Worm (Caenorhabditis elegans) whole organism, young adult: ENCODE data around the gene ect-2.

Experiments used
- F10E7.11 ChIP-seq: sonication (generic microtip); optimal IDR thresholded peaks from 2 replicates; lab custom pipeline; 2017; ENCODE audit warnings: mild to moderate bottlenecking, missing genetic modification characterization, moderate library complexity, missing compliant biosample characterization
- F49E8.2 ChIP-seq: sonication (generic microtip); optimal IDR thresholded peaks from 3 replicates; lab custom pipeline; 2017; ENCODE audit warnings: missing genetic modification characterization, mild to moderate bottlenecking, missing compliant biosample characterization, antibody characterized with exemption, moderate library complexity; ENCODE audit not compliant: insufficient read depth
- attf-6 ChIP-seq: fragments of 200-800 bp; sonication (Bioruptor generic); IDR thresholded peaks from 2 replicates; pipeline ENCODE4 v1.3.6; 2022; ENCODE audit warnings: missing genetic modification reagents, missing genetic modification characterization, missing compliant biosample characterization
- cebp-2 ChIP-seq: fragments of 200-800 bp; sonication (Bioruptor generic); IDR thresholded peaks from 2 replicates; pipeline ENCODE4 v1.3.6; 2022; ENCODE audit warnings: missing genetic modification characterization, missing compliant biosample characterization
- ceh-100 ChIP-seq: fragments of 200-800 bp; sonication (Bioruptor generic); IDR thresholded peaks from 2 replicates; pipeline ENCODE4 v1.3.6; 2022; ENCODE audit warnings: missing genetic modification reagents, missing genetic modification characterization, missing compliant biosample characterization
- let-607 ChIP-seq, 2 experiments: fragments of 200-800 bp in 1 of 2; sonication (Bioruptor generic) in 1 of 2; sonication (generic microtip) in 1 of 2; optimal IDR thresholded peaks; 2 replicates each; lab custom pipeline; 2016 to 2018; ENCODE audit warnings: mild to moderate bottlenecking in 2 of 2, missing compliant biosample characterization in 2 of 2, missing genetic modification characterization in 2 of 2, moderate library complexity in 2 of 2, missing genotype in 1 of 2
- lir-1 ChIP-seq: fragments of 200-800 bp; sonication (Bioruptor generic); conservative IDR thresholded peaks from 2 replicates; pipeline ENCODE4 v1.3.6; 2022; ENCODE audit warnings: missing genetic modification reagents, missing genetic modification characterization, missing compliant biosample characterization
- madf-6 ChIP-seq: fragments of 200-800 bp; sonication (Bioruptor generic); IDR thresholded peaks from 2 replicates; pipeline ENCODE4 v1.3.6; 2022; ENCODE audit warnings: missing genetic modification reagents, missing genetic modification characterization, missing compliant biosample characterization
- nfyb-1 ChIP-seq: fragments of 200-800 bp; sonication (Bioruptor generic); IDR thresholded peaks from 2 replicates; pipeline ENCODE4 v1.3.6; 2022; ENCODE audit warnings: missing genetic modification reagents, missing genetic modification characterization, missing compliant biosample characterization
- nhr-80 ChIP-seq: sonication (generic microtip); optimal IDR thresholded peaks from 2 replicates; lab custom pipeline; 2016; ENCODE audit warnings: missing genetic modification characterization, missing compliant biosample characterization
- snpc-4 ChIP-seq, 5 experiments: fragments of 150-350 bp in 1 of 5; sonication (generic microtip) in 4 of 5; optimal IDR thresholded peaks; 2 replicates each; lab custom pipeline; 2014 to 2018; ENCODE audit warnings: missing genetic modification characterization in 5 of 5, missing biosample characterization in 3 of 5, antibody characterized with exemption in 2 of 5, mild to moderate bottlenecking in 2 of 5, missing compliant biosample characterization in 2 of 5, missing genotype in 2 of 5, moderate library complexity in 2 of 5, missing genetic modification reagents in 1 of 5
- unc-62 ChIP-seq: fragments of 150-350 bp; optimal IDR thresholded peaks from 2 replicates; lab custom pipeline; 2014; ENCODE audit warnings: missing biosample characterization, missing genetic modification reagents, missing genetic modification characterization
- zfh-2 ChIP-seq: fragments of 200-800 bp; sonication (Bioruptor generic); conservative IDR thresholded peaks from 2 replicates; pipeline ENCODE4 v1.3.6; 2022; ENCODE audit warnings: missing genetic modification reagents, missing genetic modification characterization, missing compliant biosample characterization
- ztf-28 ChIP-seq: fragments of 200-800 bp; sonication (Bioruptor generic); IDR thresholded peaks from 2 replicates; pipeline ENCODE4 v1.3.6; 2022; ENCODE audit warnings: missing genetic modification reagents, missing genetic modification characterization, missing compliant biosample characterization

DNA sequence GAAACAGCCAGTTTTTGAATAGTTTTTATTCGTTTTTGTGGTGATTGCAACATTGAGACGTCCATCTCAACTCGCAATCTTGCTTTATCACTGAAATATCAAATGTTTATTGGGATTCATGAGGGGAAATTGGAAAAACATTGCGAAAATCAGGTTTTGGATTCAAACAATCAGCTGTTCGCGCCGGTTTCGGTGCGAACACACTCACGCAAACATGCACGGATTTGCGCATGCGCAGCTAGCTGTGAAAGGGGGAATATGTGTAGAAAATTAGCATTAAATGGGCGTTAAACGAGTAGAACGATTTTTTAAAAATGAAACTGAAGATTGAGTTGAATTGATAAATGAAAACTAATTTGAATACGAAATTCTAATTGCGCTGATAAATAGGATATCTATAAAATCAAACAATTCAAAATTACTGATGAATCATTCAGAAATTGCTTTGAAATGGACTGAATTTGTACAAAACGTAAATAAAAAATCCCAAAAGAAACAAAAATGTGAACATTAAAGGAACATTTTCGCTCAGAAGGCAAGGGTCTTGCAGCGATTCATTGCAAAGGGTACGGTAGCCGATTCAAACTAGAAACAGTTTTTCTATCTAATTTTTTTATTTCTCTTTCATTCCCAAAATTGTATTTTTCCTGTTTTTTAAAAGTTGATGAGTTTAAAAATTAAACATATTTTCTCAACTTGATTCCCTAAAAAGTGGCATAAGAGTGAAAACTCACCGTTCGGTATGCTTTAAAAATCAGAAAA is at the start of gene ect-2:
- TF ChIP-seq lir-1 (GFP tag; lab: Robert Waterston, UW), result no peak
- TF ChIP-seq ztf-28 (GFP tag; lab: Robert Waterston, UW), result no peak
- peak; percentile 25 for TF ChIP-seq F49E8.2 (tag; lab: Kevin White, UChicago)
- no peak for TF ChIP-seq nhr-80
- no peak for TF ChIP-seq ceh-100 (GFP tag; lab: Robert Waterston, UW)
- TF ChIP-seq snpc-4 (GFP tag; optimal IDR thresholded peaks at IDR 0.05; lab: Kevin White, UChicago), result no peak
- TF ChIP-seq snpc-4 (tag; optimal IDR thresholded peaks at IDR 0.05; lab: Kevin White, UChicago), result no peak
- TF ChIP-seq cebp-2 (GFP tag; lab: Robert Waterston, UW), result no peak
- TF ChIP-seq attf-6, result no peak
- TF ChIP-seq nfyb-1 (GFP tag; lab: Robert Waterston, UW), result no peak
- TF ChIP-seq zfh-2 (GFP tag; lab: Robert Waterston, UW), result no peak
- no peak for TF ChIP-seq F10E7.11
- TF ChIP-seq unc-62, result no peak
- peak; percentile 92 for TF ChIP-seq madf-6 (GFP tag; lab: Robert Waterston, UW)
- TF ChIP-seq let-607 (tag; optimal IDR thresholded peaks at IDR 0.05; lab: Kevin White, UChicago), result no peak
